Fruit fly (Drosophila melanogaster): Measurements from ENCODE around the gene CG45122.

The CG45122 gene

DNA sequence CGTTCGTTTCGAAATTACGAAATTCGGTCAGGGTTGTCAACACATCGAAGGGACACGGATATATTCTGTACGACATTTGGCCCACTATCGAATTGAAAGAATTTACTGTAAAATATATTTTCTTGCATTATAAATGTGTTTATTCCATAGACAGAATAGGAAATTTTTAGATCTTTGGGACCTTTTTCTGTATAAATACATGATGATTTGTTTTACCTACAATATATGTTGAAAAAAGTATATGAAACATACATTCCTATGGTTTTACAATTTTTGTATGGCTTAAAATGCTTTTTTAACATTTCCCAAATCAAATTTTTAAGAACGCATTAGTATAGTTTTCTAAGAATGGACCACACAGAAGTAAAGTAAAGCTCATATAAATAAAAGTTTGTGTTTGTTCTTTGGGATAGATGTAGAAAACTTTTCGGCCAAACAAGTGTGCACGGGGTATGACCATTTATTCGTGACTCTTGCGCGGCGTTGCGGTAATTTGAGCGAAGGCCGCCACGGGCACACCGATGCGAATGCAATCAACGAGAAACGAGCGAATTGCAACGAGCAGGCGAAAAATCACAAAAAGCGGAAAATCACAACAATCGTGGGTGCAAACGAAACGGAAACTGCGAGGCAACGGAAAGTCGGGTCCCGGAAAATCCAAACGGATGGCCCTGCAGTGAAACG lies 46.3 kb upstream of the CG45122 start, which contains the start of the genes CG17327, CG44194 and CG7518 (continued):
- TF ChIP-seq C15 (GFP tag; IDR thresholded peaks at IDR 0.05), result no peak
- TF ChIP-seq Abd-B (GFP tag; optimal IDR thresholded peaks at IDR 0.05), result peak; percentile 39
- TF ChIP-seq CG14441 (GFP tag; IDR thresholded peaks at IDR 0.05), result no peak
- no peak for TF ChIP-seq salm (tag; optimal IDR thresholded peaks at IDR 0.05)
- peak; percentile 84 for TF ChIP-seq row (GFP tag; IDR thresholded peaks at IDR 0.05)
- TF ChIP-seq CG9797 (GFP tag; optimal IDR thresholded peaks at IDR 0.05), result peak; percentile 90
- no peak for TF ChIP-seq CG17385 (GFP tag; optimal IDR thresholded peaks at IDR 0.05)
- no peak for TF ChIP-seq so (GFP tag; IDR thresholded peaks at IDR 0.05)
- TF ChIP-seq CG18011 (GFP tag; optimal IDR thresholded peaks at IDR 0.05), result no peak
- TF ChIP-seq CG16863 (GFP tag; optimal IDR thresholded peaks at IDR 0.05), result no peak
- no peak for TF ChIP-seq onecut (GFP tag; IDR thresholded peaks at IDR 0.05)
- TF ChIP-seq HLH54F (GFP tag; optimal IDR thresholded peaks at IDR 0.05), result peak; percentile 40
- no peak for TF ChIP-seq Bdp1 (GFP tag; optimal IDR thresholded peaks at IDR 0.05)
- TF ChIP-seq Gsc (GFP tag; IDR thresholded peaks at IDR 0.05), result no peak
- no peak for TF ChIP-seq crp (GFP tag; optimal IDR thresholded peaks at IDR 0.05)
- TF ChIP-seq gsb (GFP tag; IDR thresholded peaks at IDR 0.05), result no peak
- TF ChIP-seq CG30431 (GFP tag; optimal IDR thresholded peaks at IDR 0.05), result no peak
- TF ChIP-seq gro (GFP tag; optimal IDR thresholded peaks at IDR 0.05), result no peak
- TF ChIP-seq tup (GFP tag; optimal IDR thresholded peaks at IDR 0.05), result no peak
- no peak for TF ChIP-seq CG5953 (GFP tag; IDR thresholded peaks at IDR 0.05)
- TF ChIP-seq CG9215 (GFP tag; IDR thresholded peaks at IDR 0.05), result no peak
- TF ChIP-seq Eip74EF (GFP tag; optimal IDR thresholded peaks at IDR 0.05), result no peak
- TF ChIP-seq ac (GFP tag; optimal IDR thresholded peaks at IDR 0.05), result no peak
- TF ChIP-seq ci (GFP tag; IDR thresholded peaks at IDR 0.05), result no peak
- TF ChIP-seq Poxn (GFP tag; IDR thresholded peaks at IDR 0.05), result no peak
- no peak for TF ChIP-seq CG4854 (GFP tag; optimal IDR thresholded peaks at IDR 0.05)
- TF ChIP-seq psq (GFP tag; optimal IDR thresholded peaks at IDR 0.05), result no peak
- no peak for TF ChIP-seq lab (GFP tag; optimal IDR thresholded peaks at IDR 0.05)
- TF ChIP-seq h (optimal IDR thresholded peaks at IDR 0.05), result no peak
- peak; percentile 2 for TF ChIP-seq Ssrp (tag; optimal IDR thresholded peaks at IDR 0.05)
- peak; percentile 2 for TF ChIP-seq HmgZ (tag; optimal IDR thresholded peaks at IDR 0.05)
- peak; percentile 77 for TF ChIP-seq BEAF-32 (GFP tag; optimal IDR thresholded peaks at IDR 0.05)
- no peak for TF ChIP-seq sr (GFP tag; IDR thresholded peaks at IDR 0.05)
- TF ChIP-seq Antp (GFP tag; optimal IDR thresholded peaks at IDR 0.05), result no peak
- TF ChIP-seq CG13424 (tag; optimal IDR thresholded peaks at IDR 0.05), result peak; percentile 35
- no peak for TF ChIP-seq Nf-YB (GFP tag; optimal IDR thresholded peaks at IDR 0.05)
- no peak for TF ChIP-seq eve (GFP tag; optimal IDR thresholded peaks at IDR 0.05)
- no peak for TF ChIP-seq CG11504 (tag; optimal IDR thresholded peaks at IDR 0.05)
- no peak for TF ChIP-seq grn (GFP tag; optimal IDR thresholded peaks at IDR 0.05)
- no peak for TF ChIP-seq Aef1 (GFP tag; IDR thresholded peaks at IDR 0.05)
- TF ChIP-seq CG2678 (tag; optimal IDR thresholded peaks at IDR 0.05), result no peak
- TF ChIP-seq abd-A (tag; optimal IDR thresholded peaks at IDR 0.05), result no peak
- no peak for TF ChIP-seq her (GFP tag; optimal IDR thresholded peaks at IDR 0.05)
- peak; percentile 11 for TF ChIP-seq fru (optimal IDR thresholded peaks at IDR 0.05)
- TF ChIP-seq Chrac-16 (GFP tag; optimal IDR thresholded peaks at IDR 0.05), result no peak
- TF ChIP-seq CG10565 (GFP tag; optimal IDR thresholded peaks at IDR 0.05), result no peak
- TF ChIP-seq hth (optimal IDR thresholded peaks at IDR 0.05), result no peak
- peak; percentile 42 for TF ChIP-seq CTCF (GFP tag; optimal IDR thresholded peaks at IDR 0.05)
- TF ChIP-seq Sin3A (optimal IDR thresholded peaks at IDR 0.05), result peak; percentile 51
- TF ChIP-seq CG7987 (GFP tag; optimal IDR thresholded peaks at IDR 0.05), result no peak
- TF ChIP-seq ro (GFP tag; IDR thresholded peaks at IDR 0.05), result no peak
- no peak for TF ChIP-seq trh (GFP tag; optimal IDR thresholded peaks at IDR 0.05)
- peak; percentile 37 for TF ChIP-seq unc-4 (GFP tag; IDR thresholded peaks at IDR 0.05; ENCODE audit: partially characterized antibody)
